Fruit fly (Drosophila melanogaster) whole organism, pupa: ENCODE data around the gene Tat.
A peak's percentile ranks its signal among the peaks of the same experiment; 100 is the strongest.

Source experiments
- CG10348 ChIP-seq: fragments of 200-800 bp; sonication (Bioruptor generic); IDR thresholded peaks from 2 replicates; pipeline ENCODE4 v1.3.6; 2022; ENCODE audit warnings: missing biosample characterization, missing genetic modification characterization
- CG12605 ChIP-seq: fragments of 200-800 bp; sonication (Bioruptor generic); IDR thresholded peaks from 2 replicates; pipeline ENCODE4 v1.3.6; 2022; ENCODE audit warnings: missing biosample characterization, missing genetic modification characterization
- CG13204 ChIP-seq: fragments of 200-800 bp; sonication (Bioruptor generic); optimal IDR thresholded peaks from 2 replicates; lab custom pipeline; 2018; ENCODE audit warnings: missing biosample characterization, mild to moderate bottlenecking, missing genetic modification characterization, moderate library complexity
- CG14655 ChIP-seq: fragments of 200-800 bp; sonication (Bioruptor generic); optimal IDR thresholded peaks from 3 replicates; lab custom pipeline; 2017; ENCODE audit warnings: mild to moderate bottlenecking, missing biosample characterization, missing genetic modification reagents, missing genetic modification characterization
- CG15710 ChIP-seq: fragments of 200-800 bp; sonication (Bioruptor generic); optimal IDR thresholded peaks from 2 replicates; lab custom pipeline; 2018; ENCODE audit warnings: missing biosample characterization, mild to moderate bottlenecking, missing genetic modification characterization, moderate library complexity
- CG32121 ChIP-seq: fragments of 200-800 bp; sonication (Bioruptor generic); IDR thresholded peaks from 2 replicates; pipeline ENCODE4 v1.3.6; 2022; ENCODE audit warnings: missing biosample characterization, missing genetic modification characterization
- D1 ChIP-seq: fragments of 200-800 bp; sonication (Bioruptor generic); optimal IDR thresholded peaks from 2 replicates; lab custom pipeline; 2018; ENCODE audit warnings: missing biosample characterization, mild to moderate bottlenecking, missing genetic modification characterization, moderate library complexity
- EcR ChIP-seq: fragments of 200-800 bp; sonication (Bioruptor generic); optimal IDR thresholded peaks from 3 replicates; lab custom pipeline; 2019; ENCODE audit warnings: missing biosample characterization, missing genetic modification characterization, mild to moderate bottlenecking, moderate library complexity, missing genetic modification reagents
- Ets98B ChIP-seq: fragments of 200-800 bp; sonication (Bioruptor generic); IDR thresholded peaks from 2 replicates; pipeline ENCODE4 v1.3.6; 2022; ENCODE audit warnings: missing biosample characterization, missing genetic modification characterization
- Pif1A ChIP-seq: fragments of 200-800 bp; sonication (Bioruptor generic); optimal IDR thresholded peaks from 3 replicates; lab custom pipeline; 2016; ENCODE audit warnings: missing biosample characterization, missing genetic modification characterization
- Snoo ChIP-seq: fragments of 200-800 bp; sonication (Bioruptor generic); optimal IDR thresholded peaks from 3 replicates; lab custom pipeline; 2017; ENCODE audit warnings: missing biosample characterization, mild to moderate bottlenecking, missing genetic modification characterization, inconsistent platforms
- fd96Ca ChIP-seq: fragments of 200-800 bp; sonication (Bioruptor generic); IDR thresholded peaks from 3 replicates; pipeline ENCODE4 v1.3.6; 2022; ENCODE audit warnings: missing biosample characterization, missing genetic modification characterization
- gl ChIP-seq: fragments of 200-800 bp; sonication (Bioruptor generic); optimal IDR thresholded peaks from 2 replicates; lab custom pipeline; 2018; ENCODE audit warnings: missing biosample characterization, mild to moderate bottlenecking, missing genetic modification characterization
- rn ChIP-seq: fragments of 200-800 bp; sonication (Bioruptor generic); IDR thresholded peaks from 2 replicates; pipeline ENCODE4 v1.3.6; 2022; ENCODE audit warnings: missing biosample characterization, missing genetic modification characterization

DNA sequence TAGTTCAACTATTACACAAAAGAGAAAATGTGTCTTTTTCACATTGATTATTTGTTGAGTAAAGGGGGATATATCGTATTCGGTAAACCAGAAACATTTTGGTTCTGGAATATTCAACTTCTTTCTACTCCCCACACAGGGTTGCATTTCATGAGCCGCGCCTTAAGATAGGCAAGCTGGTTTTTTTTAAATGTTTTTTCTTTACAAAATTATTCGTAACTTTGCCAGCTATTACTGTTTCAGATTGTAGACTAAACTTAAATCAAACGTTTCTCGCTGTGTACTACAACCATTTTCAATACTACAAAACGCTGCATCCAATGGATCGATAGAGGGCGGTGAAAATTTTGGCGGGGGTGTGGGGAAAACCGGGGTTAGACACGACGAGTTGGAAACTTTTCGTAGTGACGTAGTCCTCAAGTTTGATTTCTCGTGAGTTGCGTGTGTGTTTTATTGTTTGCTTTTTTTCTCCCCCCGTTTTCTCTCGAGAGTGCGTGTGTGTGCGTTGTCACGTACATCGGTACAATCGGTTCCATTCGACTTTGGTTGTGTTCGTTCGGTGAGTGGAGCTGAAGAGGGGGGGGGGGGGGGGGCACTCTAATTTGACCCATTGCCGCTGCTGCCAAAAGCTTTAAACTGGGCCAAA is 47.4 kb upstream of the Tat start:
- TF ChIP-seq fd96Ca (GFP tag; lab: Robert Waterston, UW): peak; percentile 54; the same call in 1 of the 3 replicates
- TF ChIP-seq Ets98B: peak; percentile 46
- TF ChIP-seq CG32121 (GFP tag; lab: Robert Waterston, UW): no peak
- TF ChIP-seq CG14655: peak; percentile 60
- no peak for TF ChIP-seq EcR (GFP tag; lab: Kevin White, UChicago)
- no peak for TF ChIP-seq CG13204 (GFP tag; lab: Kevin White, UChicago)
- TF ChIP-seq CG15710 (tag; lab: Kevin White, UChicago): peak; percentile 17
- peak; percentile 41 for TF ChIP-seq Pif1A (GFP tag; lab: Kevin White, UChicago)
- TF ChIP-seq gl: no peak
- TF ChIP-seq D1 (tag; lab: Kevin White, UChicago): no peak
- no peak for TF ChIP-seq Snoo (tag; lab: Kevin White, UChicago)
- TF ChIP-seq rn (GFP tag; lab: Robert Waterston, UW): no peak
- TF ChIP-seq CG10348 (GFP tag; lab: Robert Waterston, UW): no peak
- TF ChIP-seq CG12605 (GFP tag; lab: Robert Waterston, UW): 0 out of 2 replicates have a peak, but pooled peaks have one; percentile 30
